Fruit fly (Drosophila melanogaster) whole organism, embryonic: ENCODE results near the gene ClC-c.

Experiments used
- Bgb ChIP-seq: fragments of 200-800 bp; sonication (Bioruptor generic); IDR thresholded peaks from 2 replicates; pipeline ENCODE4 v1.3.6; 2022; ENCODE audit warnings: missing biosample characterization, missing genetic modification characterization; ENCODE audit not compliant: partially characterized antibody
- CG12155 ChIP-seq: fragments of 200-800 bp; sonication (Bioruptor generic); optimal IDR thresholded peaks from 3 replicates; lab custom pipeline; 2016; ENCODE audit warnings: missing biosample characterization, missing genetic modification characterization
- CG12236 ChIP-seq: fragments of 200-800 bp; sonication (Bioruptor generic); optimal IDR thresholded peaks from 2 replicates; lab custom pipeline; 2016; ENCODE audit warnings: missing biosample characterization, missing genetic modification characterization
- CG12391 ChIP-seq: fragments of 200-800 bp; sonication (Bioruptor generic); optimal IDR thresholded peaks from 3 replicates; lab custom pipeline; 2018; ENCODE audit warnings: missing biosample characterization, mild to moderate bottlenecking, missing genetic modification characterization, moderate library complexity
- CG14014 ChIP-seq: fragments of 200-800 bp; sonication (Bioruptor generic); IDR thresholded peaks from 2 replicates; pipeline ENCODE4 v1.3.6; 2022; ENCODE audit warnings: missing biosample characterization, missing genetic modification characterization
- CG15479 ChIP-seq: fragments of 200-800 bp; sonication (Bioruptor generic); optimal IDR thresholded peaks from 3 replicates; lab custom pipeline; 2019; ENCODE audit warnings: missing biosample characterization, mild to moderate bottlenecking, missing genetic modification characterization, moderate library complexity
- CG17359 ChIP-seq: fragments of 200-800 bp; sonication (Bioruptor generic); optimal IDR thresholded peaks from 3 replicates; lab custom pipeline; 2018; ENCODE audit warnings: missing biosample characterization, mild to moderate bottlenecking, missing genetic modification characterization, moderate library complexity
- CG18011 ChIP-seq: fragments of 200-800 bp; sonication (Bioruptor generic); optimal IDR thresholded peaks from 2 replicates; lab custom pipeline; 2017; ENCODE audit warnings: missing biosample characterization, missing genetic modification characterization, mild to moderate bottlenecking, moderate library complexity, missing genotype
- CG2120 ChIP-seq: fragments of 200-800 bp; sonication (Bioruptor generic); optimal IDR thresholded peaks from 3 replicates; lab custom pipeline; 2016; ENCODE audit warnings: missing biosample characterization, missing genetic modification characterization
- CG2678 ChIP-seq: fragments of 200-800 bp; sonication (Bioruptor generic); optimal IDR thresholded peaks from 3 replicates; lab custom pipeline; 2019; ENCODE audit warnings: missing biosample characterization, mild to moderate bottlenecking, missing genetic modification characterization, moderate library complexity
- CG33557 ChIP-seq: fragments of 200-800 bp; sonication (Bioruptor generic); optimal IDR thresholded peaks from 2 replicates; lab custom pipeline; 2019; ENCODE audit warnings: missing biosample characterization, mild to moderate bottlenecking, missing genetic modification characterization, moderate library complexity
- CG34376 ChIP-seq: fragments of 200-800 bp; sonication (Bioruptor generic); optimal IDR thresholded peaks from 2 replicates; lab custom pipeline; 2018; ENCODE audit warnings: missing biosample characterization, mild to moderate bottlenecking, missing genetic modification characterization
- CG4328 ChIP-seq: fragments of 200-800 bp; sonication (Bioruptor generic); optimal IDR thresholded peaks from 3 replicates; lab custom pipeline; 2017; ENCODE audit warnings: missing biosample characterization, missing genetic modification reagents, missing genetic modification characterization
- CG5180 ChIP-seq: fragments of 200-800 bp; sonication (Bioruptor generic); optimal IDR thresholded peaks from 3 replicates; lab custom pipeline; 2017; ENCODE audit warnings: missing biosample characterization, missing genetic modification characterization, mild to moderate bottlenecking, moderate library complexity, missing genetic modification reagents
- CG5953 ChIP-seq: fragments of 200-800 bp; sonication (Bioruptor generic); IDR thresholded peaks from 2 replicates; pipeline ENCODE4 v1.3.6; 2022; ENCODE audit warnings: missing biosample characterization, missing genetic modification characterization
- CG6654 ChIP-seq: fragments of 200-800 bp; sonication (Bioruptor generic); optimal IDR thresholded peaks from 2 replicates; lab custom pipeline; 2017; ENCODE audit warnings: missing biosample characterization, mild to moderate bottlenecking, missing genetic modification characterization
- CG6683 ChIP-seq: fragments of 200-800 bp; sonication (Bioruptor generic); optimal IDR thresholded peaks from 2 replicates; lab custom pipeline; 2017; ENCODE audit warnings: missing biosample characterization, mild to moderate bottlenecking, missing genetic modification characterization, missing genetic modification reagents
- CG6854 ChIP-seq: fragments of 200-800 bp; sonication (Bioruptor generic); optimal IDR thresholded peaks from 3 replicates; lab custom pipeline; 2017; ENCODE audit warnings: missing biosample characterization, mild to moderate bottlenecking, missing genetic modification characterization
- CG7963 ChIP-seq: fragments of 200-800 bp; sonication (Bioruptor generic); IDR thresholded peaks from 3 replicates; pipeline ENCODE4 v1.3.6; 2022; ENCODE audit warnings: missing biosample characterization, missing genetic modification characterization; ENCODE audit not compliant: partially characterized antibody
- CG7987 ChIP-seq: fragments of 200-800 bp; sonication (Bioruptor generic); optimal IDR thresholded peaks from 2 replicates; lab custom pipeline; 2018; ENCODE audit warnings: missing biosample characterization, mild to moderate bottlenecking, missing genetic modification characterization, moderate library complexity
- CkIIα-i1 ChIP-seq: fragments of 200-800 bp; sonication (Bioruptor generic); IDR thresholded peaks from 2 replicates; pipeline ENCODE4 v1.3.6; 2022; ENCODE audit warnings: missing biosample characterization, missing genetic modification characterization
- D ChIP-seq, 2 experiments: fragments of 200-800 bp in 1 of 2; fragments of >200 bp in 1 of 2; sonication (Bioruptor generic) in 1 of 2; optimal IDR thresholded peaks; 2 replicates in 1 of 2; 3 replicates in 1 of 2; lab custom pipeline; 2017; ENCODE audit warnings: mild to moderate bottlenecking in 1 of 2, missing biosample characterization in 1 of 2, missing genetic modification characterization in 1 of 2, missing genetic modification reagents in 1 of 2
- Dbx ChIP-seq: fragments of 200-800 bp; sonication (Bioruptor generic); IDR thresholded peaks from 3 replicates; pipeline ENCODE4 v1.3.6; 2022; ENCODE audit warnings: missing biosample characterization, missing genetic modification characterization
- E2f2 ChIP-seq: fragments of 200-800 bp; sonication (Bioruptor generic); IDR thresholded peaks from 2 replicates; pipeline ENCODE4 v1.3.6; 2022; ENCODE audit warnings: missing biosample characterization, missing genetic modification characterization
- Ets65A ChIP-seq: fragments of 200-800 bp; sonication (Bioruptor generic); peaks from one replicate; lab custom pipeline; 2016; ENCODE audit warnings: missing biosample characterization, missing genetic modification characterization
- Lhr ChIP-seq: fragments of 200-800 bp; sonication (Bioruptor generic); optimal IDR thresholded peaks from 3 replicates; lab custom pipeline; 2017; ENCODE audit warnings: mild to moderate bottlenecking, missing biosample characterization, missing genetic modification reagents, missing genetic modification characterization
- MBD-R2 ChIP-seq: fragments of 200-800 bp; sonication (Bioruptor generic); IDR thresholded peaks from 2 replicates; pipeline ENCODE4 v1.3.6; 2022; ENCODE audit warnings: missing biosample characterization, missing genetic modification characterization
- MESR4 ChIP-seq: fragments of 200-800 bp; sonication (Bioruptor generic); optimal IDR thresholded peaks from 2 replicates; lab custom pipeline; 2018; ENCODE audit warnings: missing biosample characterization, mild to moderate bottlenecking, missing genetic modification characterization, moderate library complexity
- Mes4 ChIP-seq: fragments of 200-800 bp; sonication (Bioruptor generic); optimal IDR thresholded peaks from 2 replicates; lab custom pipeline; 2016; ENCODE audit warnings: missing biosample characterization, missing genetic modification characterization
- Rfx ChIP-seq: fragments of 200-800 bp; sonication (Bioruptor generic); IDR thresholded peaks from 2 replicates; pipeline ENCODE4 v1.3.6; 2022; ENCODE audit warnings: missing biosample characterization, missing genetic modification characterization
- ac ChIP-seq: fragments of 200-800 bp; sonication (Bioruptor generic); optimal IDR thresholded peaks from 3 replicates; lab custom pipeline; 2017; ENCODE audit warnings: missing biosample characterization, mild to moderate bottlenecking, missing genetic modification characterization
- amos ChIP-seq: fragments of 200-800 bp; sonication (Bioruptor generic); IDR thresholded peaks from 2 replicates; pipeline ENCODE4 v1.3.6; 2022; ENCODE audit warnings: missing biosample characterization, missing genetic modification characterization; ENCODE audit not compliant: partially characterized antibody
- ash1 ChIP-seq: fragments of 200-800 bp; sonication (Bioruptor generic); optimal IDR thresholded peaks from 2 replicates; lab custom pipeline; 2018; ENCODE audit warnings: missing biosample characterization, mild to moderate bottlenecking, missing genetic modification characterization
- dpn ChIP-seq, 2 experiments: fragments of 200-800 bp; sonication (Bioruptor generic); optimal IDR thresholded peaks; 3 replicates each; lab custom pipeline; 2016; ENCODE audit warnings: missing biosample characterization in 2 of 2, missing genetic modification characterization in 2 of 2
- fd3F ChIP-seq: fragments of 200-800 bp; sonication (Bioruptor generic); optimal IDR thresholded peaks from 2 replicates; lab custom pipeline; 2018; ENCODE audit warnings: missing biosample characterization, mild to moderate bottlenecking, missing genetic modification characterization, moderate library complexity
- ind ChIP-seq: fragments of 200-800 bp; sonication (Bioruptor generic); optimal IDR thresholded peaks from 3 replicates; lab custom pipeline; 2016; ENCODE audit warnings: missing biosample characterization, missing genetic modification characterization
- lilli ChIP-seq: fragments of 200-800 bp; sonication (Bioruptor generic); optimal IDR thresholded peaks from 3 replicates; lab custom pipeline; 2016; ENCODE audit warnings: missing biosample characterization, missing genetic modification characterization
- lmd ChIP-seq: fragments of 200-800 bp; sonication (Bioruptor generic); IDR thresholded peaks from 2 replicates; pipeline ENCODE4 v1.3.6; 2022; ENCODE audit warnings: missing biosample characterization, missing genetic modification characterization
- phol ChIP-seq: fragments of 200-800 bp; sonication (Bioruptor generic); optimal IDR thresholded peaks from 3 replicates; lab custom pipeline; 2018; ENCODE audit warnings: missing biosample characterization, mild to moderate bottlenecking, missing genetic modification characterization, moderate library complexity
- rib ChIP-seq: fragments of 200-800 bp; sonication (Bioruptor generic); IDR thresholded peaks from 2 replicates; pipeline ENCODE4 v1.3.6; 2022; ENCODE audit warnings: missing biosample characterization, missing genetic modification characterization
- row ChIP-seq: fragments of 200-800 bp; sonication (Bioruptor generic); IDR thresholded peaks from 3 replicates; pipeline ENCODE4 v1.3.6; 2022; ENCODE audit warnings: missing biosample characterization, missing genetic modification characterization
- schlank ChIP-seq: fragments of 200-800 bp; sonication (Bioruptor generic); optimal IDR thresholded peaks from 2 replicates; lab custom pipeline; 2018; ENCODE audit warnings: missing biosample characterization, mild to moderate bottlenecking, missing genetic modification characterization
- sd ChIP-seq: fragments of 200-800 bp; sonication (Bioruptor generic); optimal IDR thresholded peaks from 3 replicates; lab custom pipeline; 2018; ENCODE audit warnings: missing biosample characterization, mild to moderate bottlenecking, missing genetic modification characterization, moderate library complexity
- sima ChIP-seq: fragments of 200-800 bp; sonication (Bioruptor generic); optimal IDR thresholded peaks from 2 replicates; lab custom pipeline; 2016; ENCODE audit warnings: missing biosample characterization, missing genetic modification characterization
- slbo ChIP-seq: fragments of 200-800 bp; sonication (Bioruptor generic); IDR thresholded peaks from 2 replicates; pipeline ENCODE4 v1.3.6; 2022; ENCODE audit warnings: missing biosample characterization, missing genetic modification characterization
- stc ChIP-seq: fragments of 200-800 bp; sonication (Bioruptor generic); IDR thresholded peaks from 2 replicates; pipeline ENCODE4 v1.3.6; 2022; ENCODE audit warnings: missing biosample characterization, missing genetic modification characterization
- twi ChIP-seq: fragments of 200-800 bp; optimal IDR thresholded peaks from 2 replicates; lab custom pipeline; 2019; ENCODE audit warnings: missing biosample characterization, mild to moderate bottlenecking, missing genetic modification characterization, moderate library complexity
- zfh2 ChIP-seq: fragments of 200-800 bp; sonication (Bioruptor generic); optimal IDR thresholded peaks from 2 replicates; lab custom pipeline; 2016; ENCODE audit warnings: missing biosample characterization, missing genetic modification characterization

Gene ClC-c

DNA sequence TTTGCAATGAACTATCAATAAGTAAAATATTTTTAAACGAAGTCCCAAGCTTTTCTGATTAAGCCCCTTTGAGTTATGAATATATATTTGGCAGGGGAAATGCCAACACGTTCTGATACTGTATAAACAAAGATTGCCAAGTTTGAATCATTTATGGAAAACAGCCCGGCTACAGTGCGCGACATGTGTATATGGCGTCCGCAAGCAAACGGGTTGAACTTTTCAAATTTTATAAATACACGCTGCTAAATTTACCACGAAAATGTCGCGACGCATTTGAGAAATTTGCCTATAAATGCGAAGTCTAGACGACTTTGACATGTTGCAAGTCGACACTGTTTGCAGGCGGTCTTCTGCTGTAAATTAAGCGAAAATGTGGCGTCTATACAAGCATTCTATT, 42.2 kb upstream of the ClC-c start (continued):
- TF ChIP-seq fd3F (peak; percentile 57), CG34376 (GFP tag; lab: Kevin White, UChicago) (peak; percentile 59), MBD-R2 (GFP tag; lab: Robert Waterston, UW) (peak; percentile 46; the same call in 1 of the 2 replicates), schlank (tag; lab: Kevin White, UChicago) (peak; percentile 27), CG4328 (GFP tag; lab: Kevin White, UChicago) (peak; percentile 17), CG14014 (peak; percentile 71), CG15479 (no peak), Rfx (GFP tag; lab: Robert Waterston, UW) (peak; percentile 75), Lhr (no peak), zfh2 (GFP tag; lab: Kevin White, UChicago) (peak; percentile 57), CG18011 (GFP tag; lab: Kevin White, UChicago) (peak; percentile 8), lmd (GFP tag; lab: Robert Waterston, UW) (peak; percentile 72), ind (GFP tag; lab: Kevin White, UChicago) (peak; percentile 56)

DNA sequence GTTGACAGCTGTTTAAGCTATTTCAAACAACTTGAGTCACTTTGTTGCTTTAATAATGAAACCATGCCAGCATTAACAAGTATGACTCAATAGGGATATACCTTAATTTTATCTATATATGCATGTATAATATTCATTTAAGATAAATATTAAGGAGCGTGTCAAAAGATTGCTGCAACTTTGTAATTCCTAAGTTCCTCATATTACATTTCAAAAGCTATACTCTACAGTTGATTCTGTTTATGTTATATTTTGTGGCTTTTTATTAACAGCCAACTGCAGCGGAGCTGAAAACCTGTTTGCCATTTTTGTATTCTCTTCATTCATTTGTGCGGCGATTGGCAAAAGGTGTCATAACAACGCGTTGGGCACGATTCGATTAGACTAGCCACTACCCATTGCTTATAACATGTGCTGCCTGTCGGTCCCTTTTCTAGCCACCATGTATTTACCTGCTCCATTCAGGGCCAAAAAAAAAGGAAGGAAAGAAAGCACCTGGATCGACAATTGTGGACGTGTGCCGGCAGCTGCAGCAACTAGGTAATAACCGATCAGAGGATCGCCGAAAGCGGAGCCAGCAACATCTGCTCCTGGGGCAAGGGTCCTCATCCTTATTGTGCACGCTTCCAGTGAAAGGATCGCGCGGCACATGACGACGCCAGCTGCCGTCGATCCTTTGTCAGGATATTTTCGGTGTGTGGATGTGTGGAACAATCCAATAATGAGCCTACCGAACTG, 41.4 kb upstream of the ClC-c start:
- no peak for TF ChIP-seq slbo
- TF ChIP-seq CG12236 (GFP tag; lab: Kevin White, UChicago), result no peak
- TF ChIP-seq CG5953, result no peak
- TF ChIP-seq CG12155, result no peak
- TF ChIP-seq stc (GFP tag; lab: Robert Waterston, UW), result no peak
- TF ChIP-seq lilli (GFP tag; lab: Kevin White, UChicago), result no peak
- TF ChIP-seq rib, result 0 out of 2 replicates have a peak, but pooled peaks have one; percentile 30
- no peak for TF ChIP-seq CG6854 (GFP tag; lab: Kevin White, UChicago)
- TF ChIP-seq CG7963 (GFP tag; lab: Robert Waterston, UW), result no peak
- peak; percentile 51 for TF ChIP-seq Ets65A (GFP tag; lab: Kevin White, UChicago)
- TF ChIP-seq CG5180, result no peak
- TF ChIP-seq CG17359 (tag; lab: Kevin White, UChicago), result no peak
- TF ChIP-seq CG7987 (GFP tag; lab: Kevin White, UChicago), result no peak
- no peak for TF ChIP-seq dpn (GFP tag; optimal IDR thresholded peaks at IDR 0.05; lab: Kevin White, UChicago)
- TF ChIP-seq CG33557 (GFP tag; lab: Kevin White, UChicago), result no peak
- TF ChIP-seq amos (GFP tag; lab: Robert Waterston, UW), result 0 out of 2 replicates have a peak, but pooled peaks have one; percentile 5
- TF ChIP-seq CG2120, result no peak
- no peak for TF ChIP-seq CkIIα-i1
- no peak for TF ChIP-seq Bgb (GFP tag; lab: Robert Waterston, UW)
- TF ChIP-seq MESR4 (GFP tag; lab: Kevin White, UChicago), result no peak
- no peak for TF ChIP-seq CG6683
- TF ChIP-seq ash1, result peak; percentile 20
- TF ChIP-seq E2f2 (GFP tag; lab: Robert Waterston, UW), result no peak
- TF ChIP-seq sima (GFP tag; lab: Kevin White, UChicago), result no peak
- TF ChIP-seq D (optimal IDR thresholded peaks at IDR 0.05; lab: Kevin White, UChicago), result peak; percentile 90
- TF ChIP-seq D (GFP tag; optimal IDR thresholded peaks at IDR 0.05; lab: Kevin White, UChicago), result no peak
- TF ChIP-seq Mes4 (GFP tag; lab: Kevin White, UChicago), result no peak
- TF ChIP-seq twi (tag; lab: Kevin White, UChicago), result peak; percentile 72
- TF ChIP-seq sd, result no peak
- TF ChIP-seq Dbx (GFP tag; lab: Robert Waterston, UW), result no peak
- no peak for TF ChIP-seq CG6654 (GFP tag; lab: Kevin White, UChicago)
- TF ChIP-seq CG12391 (tag; lab: Kevin White, UChicago), result no peak
- TF ChIP-seq CG2678 (tag; lab: Kevin White, UChicago), result no peak
- TF ChIP-seq row (GFP tag; lab: Robert Waterston, UW), result peak; percentile 27; the same call in 1 of the 3 replicates
- TF ChIP-seq ac (GFP tag; lab: Kevin White, UChicago), result peak; percentile 99
- no peak for TF ChIP-seq phol (tag; lab: Kevin White, UChicago)
